3 fruit fly cellular contexts compared by ENCODE assay signal in genomic region chr3R:13842532-13842931, dm6.
TF ChIP-seq lines count a peak whose summit lies in the region.

No protein-coding gene starts in this region.

- no peak for TF ChIP-seq CTCF in whole organism, embryonic (GFP tag; optimal IDR thresholded peaks at IDR 0.05; lab: Kevin White, UChicago)

TF ChIP-seq in whole organism, adult, 20 proteins besides CTCF, POLR2A, EP300 and RAD21:
- TF ChIP-seq kay (GFP tag; lab: Kevin White, UChicago; ENCODE audit: borderline replicate concordance) (peak; percentile 12), bab1 (GFP tag; optimal IDR thresholded peaks at IDR 0.05; lab: Kevin White, UChicago) (no peak)

TF ChIP-seq in whole organism, embryonic, 481 proteins besides CTCF, POLR2A, EP300 and RAD21:
- TF ChIP-seq crol (GFP tag; IDR thresholded peaks at IDR 0.05; lab: Robert Waterston, UW) (no peak), insv (GFP tag; optimal IDR thresholded peaks at IDR 0.05; lab: Kevin White, UChicago) (peak in 1 of 2 experiments; percentile 91), Ets65A (GFP tag; lab: Kevin White, UChicago) (peak; percentile 46)

TF ChIP-seq in whole organism, prepupa, 60 proteins besides CTCF, POLR2A, EP300 and RAD21:
- TF ChIP-seq Eip75B (GFP tag; optimal IDR thresholded peaks at IDR 0.05; lab: Kevin White, UChicago) (no peak), Eip78C (GFP tag; lab: Kevin White, UChicago) (peak; percentile 1), CG10669 (GFP tag; optimal IDR thresholded peaks at IDR 0.05; lab: Kevin White, UChicago) (no peak), spab (GFP tag; optimal IDR thresholded peaks at IDR 0.05; lab: Kevin White, UChicago) (no peak), lz (GFP tag; optimal IDR thresholded peaks at IDR 0.05; lab: Kevin White, UChicago) (no peak), CG6854 (GFP tag; optimal IDR thresholded peaks at IDR 0.05; lab: Kevin White, UChicago) (no peak), achi (GFP tag; optimal IDR thresholded peaks at IDR 0.05; lab: Kevin White, UChicago) (no peak), CG3919 (GFP tag; optimal IDR thresholded peaks at IDR 0.05; lab: Kevin White, UChicago) (no peak)
